Fruit fly (Drosophila melanogaster) whole organism, embryonic: ENCODE results near the gene Obp93a.

ENCODE experiments used
- Bteb2 ChIP-seq: fragments of 200-800 bp; sonication (Bioruptor generic); optimal IDR thresholded peaks from 2 replicates; lab custom pipeline; 2016; ENCODE audit warnings: missing biosample characterization, missing genetic modification characterization
- CG10321 ChIP-seq: fragments of 200-800 bp; sonication (Bioruptor generic); IDR thresholded peaks from 2 replicates; pipeline ENCODE4 v1.3.6; 2022; ENCODE audit warnings: missing biosample characterization, missing genetic modification characterization
- CG11696 ChIP-seq: fragments of 200-800 bp; sonication (Bioruptor generic); IDR thresholded peaks from 2 replicates; pipeline ENCODE4 v1.3.6; 2022; ENCODE audit warnings: missing biosample characterization, missing genetic modification characterization
- CG12769 ChIP-seq: fragments of 200-800 bp; sonication (Bioruptor generic); optimal IDR thresholded peaks from 2 replicates; lab custom pipeline; 2019; ENCODE audit warnings: missing biosample characterization, mild to moderate bottlenecking, missing genetic modification characterization, moderate library complexity
- CG17359 ChIP-seq: fragments of 200-800 bp; sonication (Bioruptor generic); optimal IDR thresholded peaks from 3 replicates; lab custom pipeline; 2018; ENCODE audit warnings: missing biosample characterization, mild to moderate bottlenecking, missing genetic modification characterization, moderate library complexity
- CG17385 ChIP-seq: fragments of 200-800 bp; sonication (Bioruptor generic); optimal IDR thresholded peaks from 3 replicates; lab custom pipeline; 2018; ENCODE audit warnings: missing biosample characterization, mild to moderate bottlenecking, missing genetic modification characterization
- CG2202 ChIP-seq: fragments of 200-800 bp; sonication (Bioruptor generic); optimal IDR thresholded peaks from 2 replicates; lab custom pipeline; 2018; ENCODE audit warnings: missing biosample characterization, mild to moderate bottlenecking, missing genetic modification characterization
- CG2712 ChIP-seq: fragments of 200-800 bp; optimal IDR thresholded peaks from 3 replicates; lab custom pipeline; 2019; ENCODE audit warnings: missing biosample characterization, mild to moderate bottlenecking, missing genetic modification characterization, moderate library complexity
- CG31365 ChIP-seq: fragments of 200-800 bp; sonication (Bioruptor generic); optimal IDR thresholded peaks from 2 replicates; lab custom pipeline; 2018; ENCODE audit warnings: missing biosample characterization, mild to moderate bottlenecking, missing genetic modification characterization
- CG32532 ChIP-seq: fragments of 200-800 bp; sonication (Bioruptor generic); IDR thresholded peaks from 2 replicates; pipeline ENCODE4 v1.3.6; 2022; ENCODE audit warnings: missing biosample characterization, missing genetic modification characterization
- CG3281 ChIP-seq: fragments of 200-800 bp; sonication (Bioruptor generic); optimal IDR thresholded peaks from 3 replicates; lab custom pipeline; 2017; ENCODE audit warnings: missing biosample characterization, mild to moderate bottlenecking, missing genetic modification characterization
- CG34224 ChIP-seq: fragments of 200-800 bp; sonication (Bioruptor generic); IDR thresholded peaks from 3 replicates; pipeline ENCODE4 v1.3.6; 2022; ENCODE audit warnings: missing biosample characterization, missing genetic modification characterization; ENCODE audit not compliant: partially characterized antibody
- CG4424 ChIP-seq: fragments of 200-800 bp; sonication (Bioruptor generic); optimal IDR thresholded peaks from 3 replicates; lab custom pipeline; 2016; ENCODE audit warnings: missing biosample characterization, missing genetic modification characterization
- CG4854 ChIP-seq: fragments of 200-800 bp; sonication (Bioruptor generic); optimal IDR thresholded peaks from 2 replicates; lab custom pipeline; 2016; ENCODE audit warnings: missing biosample characterization, missing genetic modification characterization, inconsistent platforms
- Camta ChIP-seq: fragments of 200-800 bp; sonication (Bioruptor generic); optimal IDR thresholded peaks from 2 replicates; lab custom pipeline; 2016; ENCODE audit warnings: missing biosample characterization, missing genetic modification characterization
- Dbx ChIP-seq: fragments of 200-800 bp; sonication (Bioruptor generic); IDR thresholded peaks from 3 replicates; pipeline ENCODE4 v1.3.6; 2022; ENCODE audit warnings: missing biosample characterization, missing genetic modification characterization
- Doc2 ChIP-seq: fragments of 200-800 bp; sonication (Bioruptor generic); IDR thresholded peaks from 2 replicates; pipeline ENCODE4 v1.3.6; 2022; ENCODE audit warnings: missing biosample characterization, missing genetic modification characterization
- GATAe ChIP-seq: fragments of 200-800 bp; sonication (Bioruptor generic); conservative IDR thresholded peaks from 2 replicates; pipeline ENCODE4 v1.3.6; 2022; ENCODE audit warnings: missing biosample characterization, missing genetic modification characterization
- H2.0 ChIP-seq: fragments of 200-800 bp; sonication (Bioruptor generic); IDR thresholded peaks from 2 replicates; pipeline ENCODE4 v1.3.6; 2022; ENCODE audit warnings: missing biosample characterization, missing genetic modification characterization
- HmgZ ChIP-seq: fragments of 200-800 bp; sonication (Bioruptor generic); optimal IDR thresholded peaks from 2 replicates; lab custom pipeline; 2018; ENCODE audit warnings: missing biosample characterization, mild to moderate bottlenecking, missing genetic modification characterization
- Hr78 ChIP-seq, 2 experiments: fragments of 200-800 bp in 1 of 2; fragments of >200 bp in 1 of 2; sonication (Bioruptor generic) in 1 of 2; optimal IDR thresholded peaks; 2 replicates each; lab custom pipeline; 2017 to 2019; ENCODE audit warnings: missing biosample characterization in 2 of 2, missing genetic modification characterization in 2 of 2, mild to moderate bottlenecking in 1 of 2, moderate library complexity in 1 of 2
- Hsf ChIP-seq: fragments of 200-800 bp; sonication (Bioruptor generic); optimal IDR thresholded peaks from 3 replicates; lab custom pipeline; 2016; ENCODE audit warnings: missing biosample characterization, missing genetic modification characterization
- Lhr ChIP-seq: fragments of 200-800 bp; sonication (Bioruptor generic); optimal IDR thresholded peaks from 3 replicates; lab custom pipeline; 2017; ENCODE audit warnings: mild to moderate bottlenecking, missing biosample characterization, missing genetic modification reagents, missing genetic modification characterization
- Nf-YC ChIP-seq: fragments of 200-800 bp; optimal IDR thresholded peaks from 3 replicates; lab custom pipeline; 2019; ENCODE audit warnings: missing biosample characterization, mild to moderate bottlenecking, missing genetic modification characterization, moderate library complexity
- Rfx ChIP-seq: fragments of 200-800 bp; sonication (Bioruptor generic); IDR thresholded peaks from 2 replicates; pipeline ENCODE4 v1.3.6; 2022; ENCODE audit warnings: missing biosample characterization, missing genetic modification characterization
- TFAM ChIP-seq: fragments of 200-800 bp; sonication (Bioruptor generic); optimal IDR thresholded peaks from 2 replicates; lab custom pipeline; 2017; ENCODE audit warnings: missing biosample characterization, missing genetic modification characterization, inconsistent platforms
- ac ChIP-seq: fragments of 200-800 bp; sonication (Bioruptor generic); optimal IDR thresholded peaks from 3 replicates; lab custom pipeline; 2017; ENCODE audit warnings: missing biosample characterization, mild to moderate bottlenecking, missing genetic modification characterization
- cato ChIP-seq: fragments of 200-800 bp; sonication (Bioruptor generic); optimal IDR thresholded peaks from 2 replicates; lab custom pipeline; 2016; ENCODE audit warnings: missing biosample characterization, missing genetic modification characterization, borderline replicate concordance
- caup ChIP-seq: fragments of 200-800 bp; sonication (Bioruptor generic); optimal IDR thresholded peaks from 3 replicates; lab custom pipeline; 2017; ENCODE audit warnings: missing biosample characterization, mild to moderate bottlenecking, missing genetic modification characterization, moderate library complexity; ENCODE audit not compliant: severe bottlenecking
- gfzf ChIP-seq: fragments of 200-800 bp; sonication (Bioruptor generic); optimal IDR thresholded peaks from 2 replicates; lab custom pipeline; 2016; ENCODE audit warnings: missing biosample characterization, mild to moderate bottlenecking, missing genetic modification characterization, moderate library complexity
- grau ChIP-seq: fragments of 200-800 bp; optimal IDR thresholded peaks from 3 replicates; lab custom pipeline; 2019; ENCODE audit warnings: missing biosample characterization, mild to moderate bottlenecking, missing genetic modification characterization, moderate library complexity
- hb ChIP-seq: fragments of 200-800 bp; sonication (Bioruptor generic); IDR thresholded peaks from 3 replicates; pipeline ENCODE4 v1.3.6; 2022; ENCODE audit warnings: missing biosample characterization, missing genetic modification characterization; ENCODE audit not compliant: partially characterized antibody
- hkb ChIP-seq, 2 experiments: fragments of 200-800 bp in 1 of 2; fragments of >200 bp in 1 of 2; sonication (Bioruptor generic) in 1 of 2; IDR thresholded peaks in 1 of 2; optimal IDR thresholded peaks in 1 of 2; 2 replicates each; pipeline versions ENCODE4 v1.3.6 to Lab custom; 2017 to 2022; ENCODE audit warnings: missing biosample characterization in 1 of 2, missing genetic modification characterization in 1 of 2
- ind ChIP-seq: fragments of 200-800 bp; sonication (Bioruptor generic); optimal IDR thresholded peaks from 3 replicates; lab custom pipeline; 2016; ENCODE audit warnings: missing biosample characterization, missing genetic modification characterization
- ken ChIP-seq: fragments of 200-800 bp; sonication (Bioruptor generic); IDR thresholded peaks from 3 replicates; pipeline ENCODE4 v1.3.6; 2022; ENCODE audit warnings: missing biosample characterization, missing genetic modification characterization
- klu ChIP-seq: fragments of 200-800 bp; sonication (Bioruptor generic); IDR thresholded peaks from 2 replicates; pipeline ENCODE4 v1.3.6; 2022; ENCODE audit warnings: missing biosample characterization, missing genetic modification characterization
- lmd ChIP-seq: fragments of 200-800 bp; sonication (Bioruptor generic); IDR thresholded peaks from 2 replicates; pipeline ENCODE4 v1.3.6; 2022; ENCODE audit warnings: missing biosample characterization, missing genetic modification characterization
- maf-S ChIP-seq: fragments of 200-800 bp; sonication (Bioruptor generic); optimal IDR thresholded peaks from 2 replicates; lab custom pipeline; 2016; ENCODE audit warnings: missing biosample characterization, missing genetic modification characterization
- nerfin-1 ChIP-seq: fragments of 200-800 bp; sonication (Bioruptor generic); optimal IDR thresholded peaks from 3 replicates; lab custom pipeline; 2019; ENCODE audit warnings: missing biosample characterization, mild to moderate bottlenecking, missing genetic modification characterization, moderate library complexity
- nmo ChIP-seq: fragments of 200-800 bp; sonication (Bioruptor generic); optimal IDR thresholded peaks from 2 replicates; lab custom pipeline; 2018; ENCODE audit warnings: missing biosample characterization, mild to moderate bottlenecking, missing genetic modification characterization, moderate library complexity
- odd ChIP-seq: fragments of 200-800 bp; sonication (Bioruptor generic); optimal IDR thresholded peaks from 2 replicates; lab custom pipeline; 2017; ENCODE audit warnings: missing biosample characterization, mild to moderate bottlenecking, missing genetic modification characterization
- pan ChIP-seq, 4 experiments: fragments of >200 bp in 3 of 4; fragments of 200-800 bp in 1 of 4; sonication (Bioruptor generic) in 1 of 4; optimal IDR thresholded peaks in 3 of 4; IDR thresholded peaks in 1 of 4; 2 replicates each; pipeline versions ENCODE4 v1.3.6 to Lab custom; 2017 to 2022; ENCODE audit warnings: missing biosample characterization in 2 of 4, missing genetic modification characterization in 2 of 4, mixed read lengths in 1 of 4
- phol ChIP-seq: fragments of 200-800 bp; sonication (Bioruptor generic); optimal IDR thresholded peaks from 3 replicates; lab custom pipeline; 2018; ENCODE audit warnings: missing biosample characterization, mild to moderate bottlenecking, missing genetic modification characterization, moderate library complexity
- sima ChIP-seq: fragments of 200-800 bp; sonication (Bioruptor generic); optimal IDR thresholded peaks from 2 replicates; lab custom pipeline; 2016; ENCODE audit warnings: missing biosample characterization, missing genetic modification characterization
- ssp ChIP-seq: fragments of 200-800 bp; sonication (Bioruptor generic); IDR thresholded peaks from 2 replicates; pipeline ENCODE4 v1.3.6; 2022; ENCODE audit warnings: missing biosample characterization, missing genetic modification characterization
- tio ChIP-seq: fragments of 200-800 bp; sonication (Bioruptor generic); optimal IDR thresholded peaks from 2 replicates; lab custom pipeline; 2017; ENCODE audit warnings: missing biosample characterization, missing genetic modification characterization, inconsistent platforms
- zfh1 ChIP-seq: fragments of 200-800 bp; sonication (Bioruptor generic); IDR thresholded peaks from 3 replicates; pipeline ENCODE4 v1.3.6; 2022; ENCODE audit warnings: missing biosample characterization, missing genetic modification characterization

Obp93a gene

DNA sequence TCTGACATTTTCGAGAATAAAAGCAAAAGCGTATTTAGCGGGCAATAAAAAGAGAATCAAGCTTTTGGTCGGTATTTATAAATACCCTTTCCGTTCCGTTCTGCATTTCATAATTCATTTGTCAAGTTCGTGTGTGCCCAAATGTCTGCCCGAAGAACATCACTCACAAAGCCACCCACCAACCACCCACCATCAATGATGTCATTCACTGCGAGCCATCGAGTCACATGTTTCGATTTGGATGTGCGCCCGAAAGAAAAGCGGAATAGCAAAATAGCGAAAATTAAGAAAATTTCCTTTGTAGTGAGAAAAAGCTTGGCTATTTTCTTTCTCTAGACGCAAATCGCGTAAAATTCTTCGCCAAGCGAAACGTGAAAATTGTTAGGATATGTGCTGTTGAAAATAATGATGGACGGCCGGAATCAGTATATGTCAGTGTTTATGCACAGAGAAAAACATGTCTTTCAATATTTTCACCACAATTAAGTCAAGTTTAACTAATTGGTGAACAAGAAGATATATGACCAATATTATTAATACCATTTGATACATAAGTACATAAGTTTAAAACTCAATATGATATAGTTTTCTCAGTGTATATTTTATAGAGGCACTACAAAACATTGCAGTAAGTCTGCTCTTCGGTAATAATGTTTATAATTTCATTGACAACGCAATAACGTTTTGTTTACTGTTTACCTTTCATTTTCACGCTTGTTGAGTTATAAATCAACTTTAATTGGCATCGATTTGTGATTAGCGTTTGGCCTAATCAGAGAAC lies 21.8 kb upstream of the Obp93a start (continued):
- TF ChIP-seq TFAM (no peak), odd (GFP tag; lab: Kevin White, UChicago) (no peak), CG2712 (tag; lab: Kevin White, UChicago) (peak; percentile 68), Hsf (peak; percentile 57), CG4424 (peak; percentile 48), hkb (optimal IDR thresholded peaks at IDR 0.05; lab: Kevin White, UChicago) (no peak), hkb (GFP tag; IDR thresholded peaks at IDR 0.05; lab: Robert Waterston, UW) (peak; percentile 76), CG10321 (GFP tag; lab: Robert Waterston, UW) (peak; percentile 36; the same call in 1 of the 2 replicates), hb (GFP tag; lab: Robert Waterston, UW) (no peak), sima (peak; percentile 17), Hr78 (GFP tag; optimal IDR thresholded peaks at IDR 0.05; lab: Kevin White, UChicago) (no peak), CG32532 (peak; percentile 83), caup (GFP tag; lab: Kevin White, UChicago) (peak; percentile 55), CG31365 (tag; lab: Kevin White, UChicago) (peak; percentile 18), HmgZ (peak; percentile 31), H2.0 (peak; percentile 52; the same call in 1 of the 2 replicates), ind (GFP tag; lab: Kevin White, UChicago) (peak; percentile 56), lmd (GFP tag; lab: Robert Waterston, UW) (peak; percentile 44; the same call in 1 of the 2 replicates), zfh1 (GFP tag; lab: Robert Waterston, UW) (no peak), CG2202 (no peak), Lhr (GFP tag; lab: Kevin White, UChicago) (no peak), ken (GFP tag; lab: Robert Waterston, UW) (no peak), maf-S (peak; percentile 2), CG4854 (peak; percentile 43), CG11696 (GFP tag; lab: Robert Waterston, UW) (peak; percentile 54; the same call in 1 of the 2 replicates), klu (GFP tag; lab: Robert Waterston, UW) (peak; percentile 33; the same call in 1 of the 2 replicates), CG3281 (GFP tag; lab: Kevin White, UChicago) (peak; percentile 73), Bteb2 (GFP tag; lab: Kevin White, UChicago) (peak; percentile 45), ac (GFP tag; lab: Kevin White, UChicago) (no peak), Dbx (peak; percentile 70), Doc2 (no peak), Camta (GFP tag; lab: Kevin White, UChicago) (peak; percentile 37), GATAe (no peak), tio (GFP tag; lab: Kevin White, UChicago) (peak; percentile 49), pan (optimal IDR thresholded peaks at IDR 0.05; lab: Kevin White, UChicago) (no peak), pan (GFP tag; optimal IDR thresholded peaks at IDR 0.05 in 1 of 2, IDR thresholded peaks at IDR 0.05 in 1 of 2) (peak in 1 of 2 experiments; percentile 79), nmo (GFP tag; lab: Kevin White, UChicago) (peak; percentile 12), cato (GFP tag; lab: Kevin White, UChicago) (no peak), ssp (GFP tag; lab: Robert Waterston, UW) (peak; percentile 43), phol (tag; lab: Kevin White, UChicago) (peak; percentile 54), gfzf (GFP tag; lab: Kevin White, UChicago) (no peak), CG12769 (peak; percentile 75), CG17359 (tag; lab: Kevin White, UChicago) (peak; percentile 78), grau (tag; lab: Kevin White, UChicago) (peak; percentile 76), Nf-YC (tag; lab: Kevin White, UChicago) (peak; percentile 7), Rfx (GFP tag; lab: Robert Waterston, UW) (peak; percentile 75), nerfin-1 (tag; lab: Kevin White, UChicago) (peak; percentile 4), CG34224 (no peak), CG17385 (GFP tag; lab: Kevin White, UChicago) (peak; percentile 60)
